Worm (Caenorhabditis elegans) whole organism, L1 larva: Measurements from ENCODE around the gene Y116A8A.4.
A peak's percentile ranks its signal among the peaks of the same experiment; 100 is the strongest.

Source experiments
- C16A3.4 ChIP-seq: fragments of 150-350 bp; optimal IDR thresholded peaks from 2 replicates; lab custom pipeline; 2014; ENCODE audit warnings: missing biosample characterization, missing genetic modification characterization
- Y116A8C.19 ChIP-seq: sonication (generic microtip); optimal IDR thresholded peaks from 2 replicates; lab custom pipeline; 2016; ENCODE audit warnings: missing compliant biosample characterization, missing genetic modification characterization, borderline replicate concordance
- alr-1 ChIP-seq: fragments of 200-800 bp; sonication (Bioruptor generic); optimal IDR thresholded peaks from 2 replicates; lab custom pipeline; 2018; ENCODE audit warnings: borderline replicate concordance, mild to moderate bottlenecking, missing genetic modification characterization, missing compliant biosample characterization
- ceh-8 ChIP-seq: fragments of 200-800 bp; sonication (Bioruptor generic); optimal IDR thresholded peaks from 2 replicates; lab custom pipeline; 2018; ENCODE audit warnings: mild to moderate bottlenecking, missing genetic modification characterization, moderate library complexity, missing compliant biosample characterization
- ceh-82 ChIP-seq, 3 experiments: fragments of 150-350 bp in 1 of 3; sonication (generic microtip) in 2 of 3; optimal IDR thresholded peaks; 2 replicates each; lab custom pipeline; 2014 to 2017; ENCODE audit warnings: missing biosample characterization in 3 of 3, missing genetic modification characterization in 3 of 3
- ceh-88 ChIP-seq: fragments of 200-800 bp; sonication (Bioruptor generic); IDR thresholded peaks from 2 replicates; pipeline ENCODE4 v1.3.6; 2022; ENCODE audit warnings: missing genetic modification characterization, missing compliant biosample characterization
- ceh-90 ChIP-seq: sonication (generic microtip); optimal IDR thresholded peaks from 2 replicates; lab custom pipeline; 2016; ENCODE audit warnings: missing genetic modification characterization, missing compliant biosample characterization
- ces-1 ChIP-seq: fragments of 150-350 bp; optimal IDR thresholded peaks from 2 replicates; lab custom pipeline; 2014; ENCODE audit warnings: missing biosample characterization, missing genetic modification reagents, missing genetic modification characterization
- dsc-1 ChIP-seq: sonication (generic microtip); optimal IDR thresholded peaks from 2 replicates; lab custom pipeline; 2016; ENCODE audit warnings: mild to moderate bottlenecking, missing genetic modification characterization, missing compliant biosample characterization
- efl-1 ChIP-seq, 4 experiments: fragments of 150-350 bp; optimal IDR thresholded peaks in 3 of 4; peaks in 1 of 4; 1 replicate in 1 of 4; 2 replicates in 3 of 4; lab custom pipeline; 2014; ENCODE audit warnings: missing biosample characterization in 2 of 4, missing genetic modification characterization in 2 of 4, missing genetic modification reagents in 2 of 4
- egl-27 ChIP-seq, 2 experiments: fragments of 150-350 bp in 1 of 2; sonication (generic microtip); optimal IDR thresholded peaks; 3 replicates each; lab custom pipeline; 2017 to 2018; ENCODE audit warnings: missing biosample characterization in 2 of 2, missing genetic modification characterization in 2 of 2, missing genetic modification reagents in 2 of 2
- elt-3 ChIP-seq, 6 experiments: fragments of 150-350 bp in 1 of 6; sonication (generic microtip); optimal IDR thresholded peaks; 2 replicates each; lab custom pipeline; 2017 to 2018; ENCODE audit warnings: missing biosample characterization in 6 of 6, missing genetic modification characterization in 6 of 6, inconsistent platforms in 1 of 6
- fkh-4 ChIP-seq: sonication (generic microtip); optimal IDR thresholded peaks from 2 replicates; lab custom pipeline; 2016; ENCODE audit warnings: missing compliant biosample characterization, missing genetic modification characterization, borderline replicate concordance
- fkh-8 ChIP-seq: sonication (generic microtip); optimal IDR thresholded peaks from 2 replicates; lab custom pipeline; 2016; ENCODE audit warnings: mild to moderate bottlenecking, missing genetic modification characterization, missing compliant biosample characterization
- fos-1 ChIP-seq: fragments of 150-350 bp; optimal IDR thresholded peaks from 2 replicates; lab custom pipeline; 2014; ENCODE audit warnings: missing biosample characterization, missing genetic modification characterization
- grh-1 ChIP-seq: fragments of 200-800 bp; sonication (Bioruptor generic); IDR thresholded peaks from 2 replicates; pipeline ENCODE4 v1.3.6; 2022; ENCODE audit warnings: missing genetic modification reagents, missing genetic modification characterization, missing compliant biosample characterization
- hlh-17 ChIP-seq: fragments of 200-800 bp; sonication (Bioruptor generic); optimal IDR thresholded peaks from 2 replicates; lab custom pipeline; 2018; ENCODE audit warnings: missing genetic modification characterization, mild to moderate bottlenecking, missing compliant biosample characterization, moderate library complexity, borderline replicate concordance
- hlh-4 ChIP-seq: sonication (generic microtip); optimal IDR thresholded peaks from 2 replicates; lab custom pipeline; 2016; ENCODE audit warnings: mild to moderate bottlenecking, missing genetic modification characterization, missing compliant biosample characterization
- hpl-2 ChIP-seq: fragments of 150-350 bp; optimal IDR thresholded peaks from 2 replicates; lab custom pipeline; 2014; ENCODE audit warnings: missing biosample characterization, missing genetic modification reagents, missing genetic modification characterization
- isw-1 ChIP-seq: fragments of 200-800 bp; sonication (Bioruptor generic); IDR thresholded peaks from 2 replicates; pipeline ENCODE4 v1.3.6; 2022; ENCODE audit warnings: missing genetic modification characterization, missing compliant biosample characterization
- lin-15B ChIP-seq: fragments of 150-350 bp; sonication (generic microtip); optimal IDR thresholded peaks from 3 replicates; lab custom pipeline; 2014; ENCODE audit warnings: missing biosample characterization, missing genetic modification characterization
- lin-35 ChIP-seq, 2 experiments: fragments of 150-350 bp; optimal IDR thresholded peaks; 2 replicates each; lab custom pipeline; 2014; ENCODE audit warnings: missing biosample characterization in 2 of 2, missing genetic modification characterization in 2 of 2, missing genetic modification reagents in 2 of 2
- lsy-2 ChIP-seq, 2 experiments: fragments of 150-350 bp; optimal IDR thresholded peaks; 2 replicates each; lab custom pipeline; 2014; ENCODE audit warnings: missing biosample characterization in 2 of 2, missing genetic modification characterization in 2 of 2
- mab-9 ChIP-seq: fragments of 200-800 bp; sonication (Bioruptor generic); IDR thresholded peaks from 2 replicates; pipeline ENCODE4 v1.3.6; 2022; ENCODE audit warnings: missing genetic modification reagents, missing genetic modification characterization, missing compliant biosample characterization
- mdl-1 ChIP-seq, 2 experiments: fragments of 150-350 bp; optimal IDR thresholded peaks; 2 replicates each; lab custom pipeline; 2014 to 2017; ENCODE audit warnings: missing biosample characterization in 2 of 2, missing genetic modification characterization in 2 of 2, inconsistent platforms in 1 of 2
- mep-1 ChIP-seq: fragments of 150-350 bp; optimal IDR thresholded peaks from 2 replicates; lab custom pipeline; 2014; ENCODE audit warnings: missing biosample characterization, missing genetic modification characterization
- nhr-19 ChIP-seq: fragments of 200-800 bp; sonication (Bioruptor generic); conservative IDR thresholded peaks from 2 replicates; pipeline ENCODE4 v1.3.6; 2022; ENCODE audit warnings: missing genetic modification characterization, missing compliant biosample characterization
- nhr-237 ChIP-seq: fragments of 150-350 bp; optimal IDR thresholded peaks from 2 replicates; lab custom pipeline; 2014; ENCODE audit warnings: missing biosample characterization, missing genetic modification characterization
- nhr-85 ChIP-seq: sonication (generic microtip); peaks from one replicate; lab custom pipeline; 2016; ENCODE audit warnings: missing genetic modification characterization, inconsistent platforms, missing compliant biosample characterization
- nhr-90 ChIP-seq: sonication (generic microtip); optimal IDR thresholded peaks from 2 replicates; lab custom pipeline; 2016; ENCODE audit warnings: mild to moderate bottlenecking, missing genetic modification characterization, missing compliant biosample characterization; ENCODE audit not compliant: poor library complexity
- rnt-1 ChIP-seq: sonication (generic microtip); optimal IDR thresholded peaks from 2 replicates; lab custom pipeline; 2016; ENCODE audit warnings: mild to moderate bottlenecking, missing genetic modification characterization, moderate library complexity, missing compliant biosample characterization
- skn-1 ChIP-seq: fragments of 150-350 bp; optimal IDR thresholded peaks from 2 replicates; lab custom pipeline; 2014; ENCODE audit warnings: missing biosample characterization, missing genetic modification characterization
- snu-23 ChIP-seq: sonication (generic microtip); optimal IDR thresholded peaks from 2 replicates; lab custom pipeline; 2016; ENCODE audit warnings: missing genetic modification characterization, missing compliant biosample characterization
- sox-4 ChIP-seq: sonication (generic microtip); optimal IDR thresholded peaks from 2 replicates; lab custom pipeline; 2016; ENCODE audit warnings: missing genetic modification characterization, missing compliant biosample characterization
- tlp-1 ChIP-seq: fragments of 150-350 bp; optimal IDR thresholded peaks from 2 replicates; lab custom pipeline; 2014; ENCODE audit warnings: missing biosample characterization, missing genetic modification characterization
- unc-30 ChIP-seq: sonication (generic microtip); optimal IDR thresholded peaks from 2 replicates; lab custom pipeline; 2017; ENCODE audit warnings: missing biosample characterization, missing genetic modification characterization
- unc-86 ChIP-seq: sonication (generic microtip); optimal IDR thresholded peaks from 2 replicates; lab custom pipeline; 2016; ENCODE audit warnings: missing genetic modification characterization, missing compliant biosample characterization
- vab-15 ChIP-seq: sonication (generic microtip); optimal IDR thresholded peaks from 2 replicates; lab custom pipeline; 2017; ENCODE audit warnings: missing genotype, mild to moderate bottlenecking, missing genetic modification characterization, missing compliant biosample characterization
- ztf-11 ChIP-seq, 2 experiments: sonication (generic microtip); optimal IDR thresholded peaks; 2 replicates each; lab custom pipeline; 2016 to 2017; ENCODE audit warnings: missing genetic modification characterization in 2 of 2, missing biosample characterization in 1 of 2, missing compliant biosample characterization in 1 of 2

The Y116A8A.4 gene

DNA sequence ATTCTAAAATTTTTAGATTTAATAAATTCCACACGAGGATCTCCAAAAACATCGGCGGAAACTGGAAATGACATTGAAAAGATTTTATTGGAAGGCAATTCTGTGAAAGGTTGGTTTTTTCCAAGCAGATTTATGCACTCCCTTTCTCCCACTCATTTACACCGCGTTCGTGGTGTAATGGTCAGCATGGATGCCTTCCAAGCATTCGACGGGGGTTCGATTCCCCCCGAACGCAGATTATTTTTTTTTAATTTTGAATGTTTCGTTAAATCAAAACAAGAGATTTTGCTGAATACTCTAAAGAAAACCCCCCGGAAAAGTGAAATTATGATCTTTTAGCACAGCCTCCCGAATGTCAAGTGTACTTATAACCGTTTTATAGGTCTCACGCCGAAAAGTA, 46.7 kb upstream of the Y116A8A.4 start (continued):
- TF ChIP-seq Y116A8C.19 (no peak), ceh-82 (tag; optimal IDR thresholded peaks at IDR 0.05; lab: Kevin White, UChicago) (no peak), tlp-1 (no peak), ceh-8 (GFP tag; lab: Kevin White, UChicago) (no peak), hpl-2 (GFP tag; lab: Kevin White, UChicago) (no peak), mep-1 (tag; lab: Kevin White, UChicago) (no peak), hlh-17 (GFP tag; lab: Kevin White, UChicago) (no peak), snu-23 (GFP tag; lab: Kevin White, UChicago) (no peak), lin-35 (GFP tag; optimal IDR thresholded peaks at IDR 0.05; lab: Kevin White, UChicago) (peak in 1 of 2 experiments; percentile 42), ceh-88 (GFP tag; lab: Robert Waterston, UW) (no peak), unc-86 (tag; lab: Kevin White, UChicago) (no peak)

DNA sequence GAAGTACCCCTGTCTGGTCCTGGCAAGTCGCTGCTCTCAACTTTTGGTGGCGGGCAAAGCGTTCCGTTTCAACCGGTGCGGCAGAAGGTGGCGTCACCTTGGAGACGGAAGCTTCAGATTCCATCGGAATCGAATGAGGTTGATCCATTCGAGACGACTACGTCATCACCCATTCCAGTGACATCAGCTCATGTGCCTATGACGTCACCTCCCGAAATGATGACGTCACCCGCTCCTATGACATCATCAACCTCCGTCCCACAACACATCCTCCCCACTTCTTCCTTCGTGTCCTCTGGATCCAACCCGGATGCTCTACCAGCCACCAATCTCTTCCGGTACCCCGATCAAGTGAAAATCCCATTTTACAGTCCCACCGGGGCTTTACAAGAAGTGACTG, 45.7 kb upstream of the Y116A8A.4 start:
- no peak for TF ChIP-seq elt-3 (tag; optimal IDR thresholded peaks at IDR 0.05; lab: Kevin White, UChicago)
- TF ChIP-seq hlh-4 (tag; lab: Kevin White, UChicago), result no peak
- TF ChIP-seq nhr-19 (GFP tag; lab: Robert Waterston, UW), result no peak
- TF ChIP-seq mab-9 (GFP tag; lab: Robert Waterston, UW), result no peak
- no peak for TF ChIP-seq rnt-1 (tag; lab: Kevin White, UChicago)
- TF ChIP-seq ces-1, result no peak
- TF ChIP-seq ceh-90 (tag; lab: Kevin White, UChicago), result no peak
- TF ChIP-seq grh-1 (GFP tag; lab: Robert Waterston, UW), result no peak
- no peak for TF ChIP-seq efl-1 (optimal IDR thresholded peaks at IDR 0.05; lab: Kevin White, UChicago)
- TF ChIP-seq efl-1 (GFP tag; optimal IDR thresholded peaks at IDR 0.05 in 1 of 2; lab: Kevin White, UChicago), result no peak
- TF ChIP-seq nhr-237 (tag; lab: Kevin White, UChicago), result no peak

DNA sequence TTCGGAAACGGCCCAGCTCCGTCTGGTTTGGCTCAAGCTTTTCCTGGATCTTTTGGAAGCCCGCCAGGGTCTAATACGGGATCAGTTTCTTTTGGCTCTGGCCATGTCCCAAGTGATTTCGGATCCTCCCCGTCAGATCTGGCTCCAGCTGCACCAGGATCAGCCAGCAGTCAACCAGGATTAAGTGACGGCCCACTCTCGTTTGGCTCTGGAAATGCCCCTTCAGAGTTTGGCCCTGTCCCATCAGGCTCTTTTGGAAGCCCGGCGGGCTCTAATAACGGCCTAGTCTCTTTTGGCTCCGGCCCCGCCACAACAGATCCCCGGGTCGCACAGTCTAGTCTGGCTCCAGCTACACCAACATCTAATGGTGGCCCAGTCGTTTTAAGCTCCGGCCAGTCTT, 44.9 kb upstream of the Y116A8A.4 start:
- TF ChIP-seq lsy-2 (tag; optimal IDR thresholded peaks at IDR 0.05; lab: Kevin White, UChicago) (no peak), efl-1 (optimal IDR thresholded peaks at IDR 0.05; lab: Kevin White, UChicago) (no peak), efl-1 (GFP tag; optimal IDR thresholded peaks at IDR 0.05 in 1 of 2; lab: Kevin White, UChicago) (peak in 1 of 2 experiments; percentile 56)

DNA sequence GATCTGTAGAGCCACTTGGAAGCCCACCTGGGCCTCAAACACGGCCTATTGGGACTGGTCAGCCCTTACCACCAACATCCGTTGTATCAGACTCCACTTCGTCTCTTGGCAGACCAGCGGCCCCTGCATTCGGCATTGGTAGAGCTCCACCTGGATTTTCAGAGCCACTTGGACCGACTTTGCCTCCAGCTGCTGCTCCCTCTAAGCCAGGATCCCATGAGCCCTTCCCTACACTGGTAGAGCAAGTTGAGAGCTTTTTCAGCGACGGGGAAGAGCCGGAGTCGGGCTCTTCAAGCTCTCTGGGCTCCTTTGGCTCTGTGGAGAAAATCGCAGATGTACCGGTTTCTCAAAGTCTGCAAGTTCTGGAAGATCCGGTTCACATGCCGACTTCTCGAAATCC, 44.0 kb upstream of the Y116A8A.4 start:
- no peak for TF ChIP-seq nhr-85
- no peak for TF ChIP-seq nhr-90
- no peak for TF ChIP-seq lsy-2 (tag; optimal IDR thresholded peaks at IDR 0.05; lab: Kevin White, UChicago)
- no peak for TF ChIP-seq unc-30 (tag; lab: Kevin White, UChicago)
- no peak for TF ChIP-seq isw-1 (GFP tag; lab: Robert Waterston, UW)
- TF ChIP-seq mdl-1 (tag; optimal IDR thresholded peaks at IDR 0.05; lab: Kevin White, UChicago), result no peak
- no peak for TF ChIP-seq skn-1 (tag; lab: Kevin White, UChicago)
- TF ChIP-seq fkh-4, result no peak
- TF ChIP-seq snu-23 (GFP tag; lab: Kevin White, UChicago), result no peak
- TF ChIP-seq, all 84 proteins: peak for 0

DNA sequence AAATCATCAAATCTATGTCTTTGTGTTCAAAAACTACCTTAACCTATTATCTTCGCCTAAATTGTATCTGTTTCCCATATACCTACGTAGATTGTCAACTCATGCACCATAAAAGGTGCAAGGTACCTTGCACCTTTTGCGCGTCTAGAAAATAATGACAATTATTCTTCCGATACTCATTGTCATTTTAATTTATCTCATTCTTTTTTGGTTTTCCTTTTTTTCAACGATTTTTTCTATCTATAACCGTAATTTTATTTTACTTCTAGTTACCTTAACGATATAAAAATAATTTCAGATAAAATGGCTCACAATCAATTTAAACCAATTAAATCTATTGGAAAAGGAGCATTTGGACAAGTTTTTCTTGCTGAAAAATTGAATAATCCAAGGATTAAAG, 35.6 kb upstream of the Y116A8A.4 start, which contains the start of gene Y43D4A.6:
Gene Y43D4A.6, plus strand, starts transcription at position 301 of the 400 bp plus-strand sequence.
- TF ChIP-seq ceh-82 (tag; optimal IDR thresholded peaks at IDR 0.05; lab: Kevin White, UChicago), result no peak
- TF ChIP-seq, all 84 proteins: peak for 0

DNA sequence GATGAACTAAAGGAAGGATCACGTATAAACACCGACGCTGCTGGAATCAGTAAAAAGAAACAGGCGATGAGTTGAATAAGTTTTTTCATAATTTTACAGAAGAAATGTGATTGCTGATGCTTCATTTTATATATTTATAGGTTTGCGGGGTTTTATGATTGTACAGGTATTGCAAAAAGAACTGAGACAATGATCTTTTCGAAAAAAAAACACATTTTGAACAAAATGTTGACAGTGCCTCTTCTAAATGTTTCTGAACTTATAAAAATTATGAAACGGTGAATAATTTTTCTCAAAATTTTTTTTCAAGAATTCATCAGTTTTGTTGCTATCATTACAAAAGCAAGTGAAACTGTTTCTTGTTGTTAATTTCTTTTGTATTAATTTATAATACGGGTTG, 16.3 kb upstream of the Y116A8A.4 start, which contains the start of gene clec-193:
Gene clec-193, minus strand, starts transcription at position 101 of the 400 bp plus-strand sequence.
- TF ChIP-seq sox-4, result no peak
- TF ChIP-seq lin-15B, result no peak
- no peak for TF ChIP-seq fos-1 (tag; lab: Kevin White, UChicago)
- TF ChIP-seq alr-1 (tag; lab: Kevin White, UChicago), result no peak
- TF ChIP-seq C16A3.4, result no peak
- no peak for TF ChIP-seq egl-27 (tag; optimal IDR thresholded peaks at IDR 0.05; lab: Kevin White, UChicago)
- TF ChIP-seq ceh-82 (tag; optimal IDR thresholded peaks at IDR 0.05; lab: Kevin White, UChicago), result no peak
- TF ChIP-seq ztf-11 (tag; optimal IDR thresholded peaks at IDR 0.05; lab: Kevin White, UChicago), result no peak
- no peak for TF ChIP-seq vab-15 (tag; lab: Kevin White, UChicago)
- no peak for TF ChIP-seq grh-1 (GFP tag; lab: Robert Waterston, UW)
- no peak for TF ChIP-seq dsc-1 (tag; lab: Kevin White, UChicago)
- TF ChIP-seq fkh-8 (tag; lab: Kevin White, UChicago), result no peak
